Fruit fly (Drosophila melanogaster) whole organism, wandering third instar larva: Measurements from ENCODE around the gene CG14075.

ENCODE experiments used
- Abd-B ChIP-seq: fragments of >200 bp; optimal IDR thresholded peaks from 2 replicates; lab custom pipeline; 2017; ENCODE audit warnings: missing biosample characterization, missing genetic modification characterization
- CG32264 ChIP-seq: fragments of 200-800 bp; sonication (Bioruptor generic); optimal IDR thresholded peaks from 2 replicates; lab custom pipeline; 2016; ENCODE audit warnings: missing biosample characterization, missing genetic modification characterization
- CG9705 ChIP-seq: fragments of 200-800 bp; sonication (Bioruptor generic); optimal IDR thresholded peaks from 2 replicates; lab custom pipeline; 2018; ENCODE audit warnings: missing biosample characterization, mild to moderate bottlenecking, missing genetic modification characterization
- CrebA ChIP-seq: fragments of 200-800 bp; sonication (Bioruptor generic); optimal IDR thresholded peaks from 2 replicates; lab custom pipeline; 2016; ENCODE audit warnings: missing biosample characterization, mild to moderate bottlenecking, missing genetic modification characterization, borderline replicate concordance
- Dfd ChIP-seq: fragments of >200 bp; optimal IDR thresholded peaks from 2 replicates; lab custom pipeline; 2017; ENCODE audit warnings: missing biosample characterization, missing genetic modification characterization
- Dif ChIP-seq: fragments of 200-275, 200-300 bp; sonication (Bioruptor generic); optimal IDR thresholded peaks from 2 replicates; lab custom pipeline; 2018; ENCODE audit warnings: missing biosample characterization, missing genetic modification characterization; ENCODE audit not compliant: partially characterized antibody
- GATAd ChIP-seq: sonication (Bioruptor generic); optimal IDR thresholded peaks from 2 replicates; lab custom pipeline; 2016; ENCODE audit warnings: missing biosample characterization, missing genetic modification characterization
- HLH106 ChIP-seq: fragments of 200-800 bp; optimal IDR thresholded peaks from 3 replicates; lab custom pipeline; 2019; ENCODE audit warnings: missing biosample characterization, mild to moderate bottlenecking, missing genetic modification characterization, moderate library complexity
- Hr78 ChIP-seq: fragments of >200 bp; optimal IDR thresholded peaks from 2 replicates; lab custom pipeline; 2017; ENCODE audit warnings: missing biosample characterization, missing genetic modification characterization
- Hr83 ChIP-seq: fragments of 200-300 bp; sonication (Bioruptor generic); optimal IDR thresholded peaks from 2 replicates; lab custom pipeline; 2016; ENCODE audit warnings: missing biosample characterization, mild to moderate bottlenecking, missing genetic modification characterization, moderate library complexity; ENCODE audit not compliant: poor library complexity, severe bottlenecking
- Jra ChIP-seq: sonication (Bioruptor generic); optimal IDR thresholded peaks from 2 replicates; lab custom pipeline; 2016; ENCODE audit warnings: missing biosample characterization, missing genetic modification characterization
- Mio ChIP-seq: sonication (Bioruptor generic); optimal IDR thresholded peaks from 2 replicates; lab custom pipeline; 2016; ENCODE audit warnings: missing biosample characterization, missing genetic modification characterization
- N ChIP-seq: fragments of >200 bp; optimal IDR thresholded peaks from 2 replicates; lab custom pipeline; 2018; ENCODE audit warnings: missing biosample characterization, missing external identifiers, missing genetic modification characterization
- OdsH ChIP-seq: fragments of 200-800 bp; sonication (Bioruptor generic); optimal IDR thresholded peaks from 2 replicates; lab custom pipeline; 2016; ENCODE audit warnings: missing biosample characterization, mild to moderate bottlenecking, missing genetic modification characterization
- Sp1 ChIP-seq: fragments of 200-800 bp; sonication (Bioruptor generic); optimal IDR thresholded peaks from 3 replicates; lab custom pipeline; 2019; ENCODE audit warnings: missing biosample characterization, mild to moderate bottlenecking, missing genetic modification characterization, moderate library complexity
- Vsx2 ChIP-seq: fragments of 200-300, 225-300 bp; sonication (Bioruptor generic); optimal IDR thresholded peaks from 2 replicates; lab custom pipeline; 2018; ENCODE audit warnings: missing biosample characterization, missing genetic modification characterization; ENCODE audit not compliant: partially characterized antibody
- br ChIP-seq: fragments of 200-800 bp; sonication (Bioruptor generic); optimal IDR thresholded peaks from 2 replicates; lab custom pipeline; 2016; ENCODE audit warnings: missing biosample characterization, missing genetic modification characterization
- brk ChIP-seq: fragments of 200-800 bp; sonication (Bioruptor generic); optimal IDR thresholded peaks from 2 replicates; lab custom pipeline; 2016; ENCODE audit warnings: missing biosample characterization, mild to moderate bottlenecking, missing genetic modification characterization
- dl ChIP-seq, 2 experiments: fragments of 175-275, 200-275 bp in 1 of 2; fragments of 200-275 bp in 1 of 2; sonication (Bioruptor generic); optimal IDR thresholded peaks; lab custom pipeline; 2018; ENCODE audit warnings: mild to moderate bottlenecking in 2 of 2, missing biosample characterization in 2 of 2, missing genetic modification characterization in 2 of 2, moderate library complexity in 2 of 2; ENCODE audit not compliant: partially characterized antibody in 2 of 2, insufficient read depth in 1 of 2
- dsf ChIP-seq: sonication (Bioruptor generic); optimal IDR thresholded peaks from 2 replicates; lab custom pipeline; 2016; ENCODE audit warnings: missing biosample characterization, missing genetic modification characterization, borderline replicate concordance
- ey ChIP-seq: fragments of 200-800 bp; sonication (Bioruptor generic); optimal IDR thresholded peaks from 2 replicates; lab custom pipeline; 2016; ENCODE audit warnings: missing biosample characterization, missing genetic modification characterization
- foxo ChIP-seq, 2 experiments: fragments of 200-800 bp; sonication (Bioruptor generic); optimal IDR thresholded peaks; 2 replicates in 1 of 2; 3 replicates in 1 of 2; lab custom pipeline; 2016 to 2017; ENCODE audit warnings: missing biosample characterization in 2 of 2, missing genetic modification characterization in 2 of 2
- fru ChIP-seq: fragments of 200-800 bp; sonication (Bioruptor generic); optimal IDR thresholded peaks from 3 replicates; lab custom pipeline; 2016; ENCODE audit warnings: missing biosample characterization, mild to moderate bottlenecking, missing genetic modification characterization
- h ChIP-seq: fragments of 200-800 bp; sonication (Bioruptor generic); optimal IDR thresholded peaks from 3 replicates; lab custom pipeline; 2016; ENCODE audit warnings: missing biosample characterization, mild to moderate bottlenecking, missing genetic modification characterization
- jim ChIP-seq: fragments of 175-275, 200-325 bp; sonication (Bioruptor generic); optimal IDR thresholded peaks from 2 replicates; lab custom pipeline; 2016; ENCODE audit warnings: missing biosample characterization, mild to moderate bottlenecking, missing genetic modification characterization
- lola ChIP-seq: fragments of >200 bp; optimal IDR thresholded peaks from 2 replicates; lab custom pipeline; 2017; ENCODE audit warnings: missing biosample characterization, missing genetic modification characterization
- psq ChIP-seq: fragments of 200-800 bp; sonication (Bioruptor generic); optimal IDR thresholded peaks from 3 replicates; lab custom pipeline; 2017; ENCODE audit warnings: missing biosample characterization, mild to moderate bottlenecking, missing genetic modification characterization, moderate library complexity
- rgr ChIP-seq: fragments of 200-800 bp; sonication (Bioruptor generic); optimal IDR thresholded peaks from 3 replicates; lab custom pipeline; 2016; ENCODE audit warnings: missing biosample characterization, mild to moderate bottlenecking, missing genetic modification characterization
- sage ChIP-seq: fragments of 200-800 bp; sonication (Bioruptor generic); optimal IDR thresholded peaks from 2 replicates; lab custom pipeline; 2016; ENCODE audit warnings: missing biosample characterization, mild to moderate bottlenecking, missing genetic modification characterization
- sv ChIP-seq: fragments of 200-800 bp; sonication (Bioruptor generic); optimal IDR thresholded peaks from 3 replicates; lab custom pipeline; 2016; ENCODE audit warnings: missing biosample characterization, missing genetic modification characterization
- tai ChIP-seq: sonication (Bioruptor generic); optimal IDR thresholded peaks from 2 replicates; lab custom pipeline; 2016; ENCODE audit warnings: missing biosample characterization, missing genetic modification characterization
- usp ChIP-seq: fragments of >200 bp; optimal IDR thresholded peaks from 2 replicates; lab custom pipeline; 2017; ENCODE audit warnings: missing biosample characterization, missing genetic modification characterization
- woc ChIP-seq: sonication (Bioruptor generic); optimal IDR thresholded peaks from 2 replicates; lab custom pipeline; 2016; ENCODE audit warnings: missing biosample characterization, mild to moderate bottlenecking, missing genetic modification characterization

The CG14075 gene

DNA sequence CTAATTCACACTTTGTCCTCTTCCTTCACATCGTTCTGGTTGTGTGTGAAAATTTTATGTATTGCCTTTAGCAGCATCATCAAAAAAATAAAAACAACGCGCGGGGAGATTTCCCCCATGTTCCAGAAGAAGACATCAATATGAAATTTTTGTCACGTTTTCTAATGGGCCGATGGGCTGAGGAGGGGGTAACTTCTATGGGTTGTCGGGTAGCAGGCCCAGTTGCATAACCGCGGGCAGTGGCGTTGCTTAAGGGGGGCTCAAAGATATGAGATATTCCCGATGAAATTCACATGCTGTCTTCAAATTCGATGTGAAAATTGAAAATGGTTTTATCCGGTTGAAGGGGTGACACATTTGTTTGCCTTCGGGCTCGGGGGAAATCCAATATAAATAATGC is 33.7 kb downstream of the CG14075 start:
- TF ChIP-seq Hr78, result no peak
- TF ChIP-seq, all 38 proteins: peak for 0

DNA sequence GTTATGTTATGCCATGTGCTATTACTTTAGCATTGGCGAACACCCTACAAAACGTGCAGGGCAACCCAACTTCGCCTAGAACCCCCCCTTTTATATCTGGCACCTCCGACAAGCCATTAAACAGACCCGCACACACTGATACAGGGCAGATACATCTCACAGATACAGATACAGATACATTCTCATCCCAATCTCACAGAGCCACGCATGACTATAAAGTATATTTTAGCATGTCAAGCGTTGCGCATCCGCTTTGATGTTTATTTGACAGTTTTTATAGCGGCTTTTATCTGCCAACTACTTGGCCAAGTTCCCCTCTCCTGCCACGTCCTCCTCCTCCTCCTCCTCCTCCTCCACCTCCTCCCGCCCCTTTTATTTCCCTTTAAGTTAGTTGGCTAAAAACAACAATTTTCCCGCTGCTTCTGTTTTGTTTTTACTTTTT is 34.6 kb downstream of the CG14075 start:
- no peak for TF ChIP-seq psq (GFP tag; lab: Kevin White, UChicago)
- TF ChIP-seq Jra (GFP tag; lab: Kevin White, UChicago), result no peak
- no peak for TF ChIP-seq brk (GFP tag; lab: Kevin White, UChicago)
- no peak for TF ChIP-seq ey (GFP tag; lab: Kevin White, UChicago)
- TF ChIP-seq Mio, result no peak
- TF ChIP-seq jim (GFP tag; lab: Kevin White, UChicago), result no peak
- TF ChIP-seq usp, result no peak
- no peak for TF ChIP-seq foxo (GFP tag; optimal IDR thresholded peaks at IDR 0.05; lab: Kevin White, UChicago)
- TF ChIP-seq Hr83 (GFP tag; lab: Kevin White, UChicago), result no peak
- TF ChIP-seq Dif (GFP tag; lab: Kevin White, UChicago), result no peak
- TF ChIP-seq fru (GFP tag; lab: Kevin White, UChicago), result no peak
- TF ChIP-seq CrebA, result no peak
- TF ChIP-seq HLH106 (tag; lab: Kevin White, UChicago), result no peak
- no peak for TF ChIP-seq Sp1
- no peak for TF ChIP-seq GATAd (GFP tag; lab: Kevin White, UChicago)
- no peak for TF ChIP-seq dsf (GFP tag; lab: Kevin White, UChicago)
- TF ChIP-seq Abd-B, result no peak
- TF ChIP-seq Hr78, result no peak

DNA sequence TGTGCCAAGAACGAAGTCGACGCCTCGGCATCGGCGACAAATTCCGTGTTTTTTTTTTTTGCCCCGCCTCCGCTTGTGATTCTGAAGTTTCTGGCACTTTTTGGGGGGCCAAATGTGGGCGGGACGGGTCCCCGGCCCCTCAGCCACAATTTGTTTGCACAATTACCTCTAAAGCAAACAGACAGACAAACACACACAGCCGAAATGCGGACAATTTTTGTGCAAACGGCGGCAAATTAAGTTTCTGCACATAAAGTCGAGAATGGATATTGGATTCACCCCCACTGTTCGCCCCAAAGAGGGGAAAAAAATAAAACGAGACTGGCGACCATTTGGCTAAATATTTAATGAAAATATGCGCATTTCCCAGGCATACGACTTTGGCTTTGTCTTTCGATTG is 35.7 kb downstream of the CG14075 start:
- TF ChIP-seq N (GFP tag; lab: Kevin White, UChicago) (no peak), ey (GFP tag; lab: Kevin White, UChicago) (no peak), Abd-B (no peak), Vsx2 (GFP tag; lab: Kevin White, UChicago) (no peak), jim (GFP tag; lab: Kevin White, UChicago) (no peak), Hr78 (no peak), rgr (GFP tag; lab: Kevin White, UChicago) (no peak), HLH106 (tag; lab: Kevin White, UChicago) (no peak), Dif (GFP tag; lab: Kevin White, UChicago) (no peak), usp (no peak), psq (GFP tag; lab: Kevin White, UChicago) (no peak), dl (GFP tag; optimal IDR thresholded peaks at IDR 0.05; lab: Kevin White, UChicago; ENCODE audit: insufficient read depth in 1 of 2, partially characterized antibody in 2 of 2) (no peak), dsf (GFP tag; lab: Kevin White, UChicago) (no peak), Dfd (GFP tag; lab: Kevin White, UChicago) (no peak), OdsH (GFP tag; lab: Kevin White, UChicago) (no peak), Jra (GFP tag; lab: Kevin White, UChicago) (no peak), lola (GFP tag; lab: Kevin White, UChicago) (no peak), woc (no peak), tai (GFP tag; lab: Kevin White, UChicago) (no peak), foxo (GFP tag; optimal IDR thresholded peaks at IDR 0.05; lab: Kevin White, UChicago) (no peak)

DNA sequence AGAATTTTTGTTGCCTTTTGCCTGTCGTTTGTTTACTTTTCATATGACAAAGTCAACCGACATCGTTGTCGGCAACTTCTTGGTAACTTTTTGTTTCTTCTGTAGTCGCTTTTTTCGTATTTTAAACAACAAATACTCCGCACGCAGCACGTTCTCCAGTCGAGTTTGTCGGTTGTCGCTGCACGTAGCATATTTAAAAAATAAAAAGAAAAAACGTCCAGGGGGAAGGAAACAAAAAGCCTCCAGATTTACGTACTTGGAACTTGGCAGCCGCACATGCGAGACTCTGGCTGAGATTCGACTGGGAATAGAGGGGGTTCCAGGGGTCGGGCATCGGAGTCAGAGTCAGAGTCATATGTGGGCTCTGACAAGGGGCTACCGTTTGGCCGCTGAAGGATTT is 36.9 kb downstream of the CG14075 start:
- TF ChIP-seq brk (GFP tag; lab: Kevin White, UChicago) (no peak), Vsx2 (GFP tag; lab: Kevin White, UChicago) (no peak), jim (GFP tag; lab: Kevin White, UChicago) (no peak), OdsH (GFP tag; lab: Kevin White, UChicago) (no peak), h (GFP tag; lab: Kevin White, UChicago) (no peak), foxo (GFP tag; optimal IDR thresholded peaks at IDR 0.05; lab: Kevin White, UChicago) (no peak), sage (no peak), N (GFP tag; lab: Kevin White, UChicago) (no peak), ey (GFP tag; lab: Kevin White, UChicago) (no peak), Dif (GFP tag; lab: Kevin White, UChicago) (peak; percentile 24), Abd-B (no peak), CG9705 (GFP tag; lab: Kevin White, UChicago) (no peak), HLH106 (tag; lab: Kevin White, UChicago) (no peak), tai (GFP tag; lab: Kevin White, UChicago) (no peak), dl (GFP tag; optimal IDR thresholded peaks at IDR 0.05; lab: Kevin White, UChicago; ENCODE audit: insufficient read depth in 1 of 2, partially characterized antibody in 2 of 2) (no peak), fru (GFP tag; lab: Kevin White, UChicago) (peak; percentile 26), Hr78 (no peak), CrebA (peak; percentile 45), sv (GFP tag; lab: Kevin White, UChicago) (no peak), Sp1 (no peak), lola (GFP tag; lab: Kevin White, UChicago) (no peak), woc (no peak), CG32264 (GFP tag; lab: Kevin White, UChicago) (no peak), psq (GFP tag; lab: Kevin White, UChicago) (peak; percentile 42), br (GFP tag; lab: Kevin White, UChicago) (no peak), Jra (GFP tag; lab: Kevin White, UChicago) (peak; percentile 8), Mio (no peak), rgr (GFP tag; lab: Kevin White, UChicago) (no peak), Dfd (GFP tag; lab: Kevin White, UChicago) (no peak)
